Worm (Caenorhabditis elegans): ENCODE measurements around the gene C28G1.6.

The C28G1.6 gene

DNA sequence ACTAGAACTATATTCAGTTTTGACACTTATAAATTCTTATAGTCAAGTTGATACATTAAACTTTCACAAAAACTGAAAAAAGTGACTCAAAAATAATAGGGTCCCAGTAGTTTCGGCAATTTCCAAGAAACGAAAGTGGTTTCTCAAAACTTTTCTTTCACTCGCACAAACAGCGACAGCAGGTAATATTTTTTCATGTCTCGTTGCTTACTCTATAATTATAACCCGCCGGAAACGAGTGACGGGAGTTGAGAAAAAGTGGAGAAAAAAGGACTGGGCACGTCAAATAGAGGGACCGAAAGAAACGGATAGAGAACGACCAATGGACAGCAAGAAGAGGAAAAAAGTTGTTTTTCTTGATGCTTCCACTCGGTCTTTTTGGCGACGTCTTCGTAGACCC lies 31.1 kb downstream of the C28G1.6 start:
- TF ChIP-seq egl-27 (tag; optimal IDR thresholded peaks at IDR 0.05) (no peak), hmg-11 (tag; optimal IDR thresholded peaks at IDR 0.05) (peak; percentile 23), nfya-1 (tag; optimal IDR thresholded peaks at IDR 0.05; ENCODE audit: insufficient read depth) (peak; percentile 39), lin-39 (tag; optimal IDR thresholded peaks at IDR 0.05) (peak; percentile 21), nhr-43 (tag; optimal IDR thresholded peaks at IDR 0.05; ENCODE audit: poor library complexity, severe bottlenecking) (no peak), zag-1 (tag; optimal IDR thresholded peaks at IDR 0.05) (no peak)

DNA sequence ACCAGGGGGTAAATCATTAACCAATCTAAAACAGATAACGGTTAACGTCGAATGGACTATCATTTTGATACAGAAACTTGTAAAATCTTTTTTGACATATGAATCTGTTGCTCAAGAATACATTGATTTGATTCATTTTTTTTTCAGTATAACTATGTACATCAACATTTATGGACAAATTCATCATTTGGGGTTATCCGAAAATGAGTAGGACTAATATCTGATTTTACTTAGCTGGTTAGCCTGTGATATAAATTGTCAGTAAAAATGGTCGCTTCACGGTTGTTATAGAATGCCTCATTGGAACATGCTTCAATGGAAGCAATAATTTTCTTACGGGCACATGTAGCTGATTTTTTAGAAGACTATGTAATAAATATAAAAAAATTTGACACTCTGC lies 33.4 kb downstream of the C28G1.6 start:
- TF ChIP-seq fkh-10 (GFP tag; optimal IDR thresholded peaks at IDR 0.05) (no peak), nhr-77 (tag; optimal IDR thresholded peaks at IDR 0.05) (no peak), nhr-23 (tag; optimal IDR thresholded peaks at IDR 0.05) (no peak), nhr-43 (tag; optimal IDR thresholded peaks at IDR 0.05; ENCODE audit: poor library complexity, severe bottlenecking) (no peak), ama-1 (optimal IDR thresholded peaks at IDR 0.05) (no peak), unc-39 (tag; optimal IDR thresholded peaks at IDR 0.05) (no peak), egl-27 (tag; optimal IDR thresholded peaks at IDR 0.05) (no peak), tbx-2 (tag; optimal IDR thresholded peaks at IDR 0.05) (no peak), lin-15B (tag; optimal IDR thresholded peaks at IDR 0.05) (no peak), egl-5 (tag; optimal IDR thresholded peaks at IDR 0.05) (no peak), zag-1 (tag; optimal IDR thresholded peaks at IDR 0.05) (no peak), lin-39 (tag; optimal IDR thresholded peaks at IDR 0.05) (no peak), hmg-11 (tag; optimal IDR thresholded peaks at IDR 0.05) (no peak), R02D3.7 (tag; optimal IDR thresholded peaks at IDR 0.05) (no peak), nhr-11 (tag; optimal IDR thresholded peaks at IDR 0.05) (no peak), nhr-67 (tag; optimal IDR thresholded peaks at IDR 0.05) (no peak), nhr-237 (tag; optimal IDR thresholded peaks at IDR 0.05) (no peak)

DNA sequence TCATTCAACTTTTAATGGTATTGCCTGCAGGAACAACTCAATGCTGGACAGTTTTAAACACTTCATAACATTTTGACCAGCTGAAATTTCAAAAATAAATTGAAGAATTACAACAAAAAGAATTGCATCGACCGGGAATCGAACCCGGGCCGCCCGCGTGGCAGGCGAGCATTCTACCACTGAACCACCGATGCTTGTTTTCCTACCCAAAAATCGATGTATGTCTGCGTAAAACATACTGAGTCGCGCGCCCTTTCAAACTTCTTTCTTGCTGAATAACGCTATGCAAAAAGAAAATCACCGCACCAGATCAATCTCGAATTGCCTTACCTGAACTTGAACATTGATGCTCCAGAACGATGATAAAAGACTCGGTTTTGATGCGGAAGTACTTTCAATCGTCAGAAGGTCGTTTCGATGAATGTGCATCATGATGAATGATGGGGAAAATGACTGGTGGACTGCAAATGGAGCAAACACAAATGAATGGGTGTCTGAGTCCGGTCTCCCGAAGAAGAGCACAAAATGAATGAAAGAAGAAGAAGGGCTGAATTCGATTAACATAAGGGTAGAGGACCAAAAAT lies 34.3 kb downstream of the C28G1.6 start, which contains the start of gene R04E5.7:
Gene R04E5.7, minus strand, starts transcription at position 564 of the 584 bp plus-strand sequence.
- TF ChIP-seq sea-2 (GFP tag; optimal IDR thresholded peaks at IDR 0.05) (no peak), skn-1 (tag; optimal IDR thresholded peaks at IDR 0.05) (peak; percentile 2), egl-5 (tag; optimal IDR thresholded peaks at IDR 0.05) (peak; percentile 68), hmg-11 (tag; optimal IDR thresholded peaks at IDR 0.05) (peak; percentile 13), ama-1 (optimal IDR thresholded peaks at IDR 0.05) (peak; percentile 5), lin-39 (tag; optimal IDR thresholded peaks at IDR 0.05) (peak; percentile 13), fos-1 (tag; optimal IDR thresholded peaks at IDR 0.05) (no peak), elt-2 (tag; optimal IDR thresholded peaks at IDR 0.05) (peak; percentile 37), fkh-10 (GFP tag; optimal IDR thresholded peaks at IDR 0.05) (no peak), nfya-1 (tag; optimal IDR thresholded peaks at IDR 0.05; ENCODE audit: insufficient read depth) (peak; percentile 17), nhr-43 (tag; optimal IDR thresholded peaks at IDR 0.05; ENCODE audit: poor library complexity, severe bottlenecking) (peak; percentile 11), pha-4 (tag; optimal IDR thresholded peaks at IDR 0.05) (peak; percentile 15), nhr-67 (tag; optimal IDR thresholded peaks at IDR 0.05) (no peak)

DNA sequence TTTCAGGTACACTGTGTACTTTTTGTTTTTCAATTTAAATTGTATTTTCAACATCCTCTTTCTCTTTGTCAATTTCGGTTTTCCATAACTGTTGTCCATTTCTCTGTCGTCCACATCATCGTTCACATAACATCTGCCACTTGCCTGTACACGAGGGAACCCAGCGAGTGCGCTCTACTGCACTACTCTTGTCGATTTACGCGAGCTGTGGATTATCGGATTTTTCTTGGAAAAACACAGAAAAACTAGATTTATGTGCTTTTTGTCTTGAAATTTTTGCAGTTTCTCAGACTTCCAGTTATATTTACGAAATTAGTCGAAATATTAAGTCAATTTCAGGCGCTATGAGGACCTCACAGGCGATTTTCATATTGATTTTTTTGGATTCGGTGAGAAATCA lies 39.2 kb downstream of the C28G1.6 start, which contains the start of gene chup-1:
Gene chup-1, plus strand, starts transcription at position 340 of the 400 bp plus-strand sequence.
- TF ChIP-seq pqm-1 (tag; optimal IDR thresholded peaks at IDR 0.05) (no peak), eor-1 (tag; optimal IDR thresholded peaks at IDR 0.05) (no peak), nhr-76 (tag; optimal IDR thresholded peaks at IDR 0.05) (no peak), nhr-11 (tag; optimal IDR thresholded peaks at IDR 0.05) (no peak), nhr-67 (tag; optimal IDR thresholded peaks at IDR 0.05) (no peak), ceh-16 (tag; optimal IDR thresholded peaks at IDR 0.05) (no peak), nhr-23 (tag; optimal IDR thresholded peaks at IDR 0.05) (no peak), ama-1 (optimal IDR thresholded peaks at IDR 0.05) (no peak), lin-39 (tag; optimal IDR thresholded peaks at IDR 0.05) (peak; percentile 46), tbx-2 (tag; optimal IDR thresholded peaks at IDR 0.05) (no peak), ceh-82 (tag; optimal IDR thresholded peaks at IDR 0.05) (no peak), mdl-1 (tag; optimal IDR thresholded peaks at IDR 0.05) (no peak), ceh-9 (tag; optimal IDR thresholded peaks at IDR 0.05) (no peak), ZK546.5 (tag; optimal IDR thresholded peaks at IDR 0.05) (no peak), elt-2 (tag; optimal IDR thresholded peaks at IDR 0.05) (peak; percentile 22), nhr-43 (tag; optimal IDR thresholded peaks at IDR 0.05; ENCODE audit: poor library complexity, severe bottlenecking) (no peak), mml-1 (tag; optimal IDR thresholded peaks at IDR 0.05) (no peak), lin-15B (tag; optimal IDR thresholded peaks at IDR 0.05) (peak; percentile 55), nhr-77 (tag; optimal IDR thresholded peaks at IDR 0.05) (no peak), pha-4 (tag; optimal IDR thresholded peaks at IDR 0.05) (peak; percentile 60), hmg-11 (tag; optimal IDR thresholded peaks at IDR 0.05) (no peak), ztf-11 (tag; optimal IDR thresholded peaks at IDR 0.05) (no peak), fos-1 (tag; optimal IDR thresholded peaks at IDR 0.05) (no peak), zag-1 (tag; optimal IDR thresholded peaks at IDR 0.05) (no peak), ceh-28 (tag; optimal IDR thresholded peaks at IDR 0.05) (no peak), fkh-10 (GFP tag; optimal IDR thresholded peaks at IDR 0.05) (no peak), egl-27 (tag; optimal IDR thresholded peaks at IDR 0.05) (no peak), skn-1 (tag; optimal IDR thresholded peaks at IDR 0.05) (no peak), daf-12 (tag; optimal IDR thresholded peaks at IDR 0.05) (no peak), nhr-237 (tag; optimal IDR thresholded peaks at IDR 0.05) (no peak), unc-62 (GFP tag; optimal IDR thresholded peaks at IDR 0.05) (no peak), nfya-1 (tag; optimal IDR thresholded peaks at IDR 0.05; ENCODE audit: insufficient read depth) (peak; percentile 41), aly-2 (tag; optimal IDR thresholded peaks at IDR 0.05) (no peak), fkh-2 (tag; optimal IDR thresholded peaks at IDR 0.05) (no peak), unc-39 (tag; optimal IDR thresholded peaks at IDR 0.05) (no peak), sea-2 (GFP tag; optimal IDR thresholded peaks at IDR 0.05) (no peak), nhr-28 (tag; optimal IDR thresholded peaks at IDR 0.05) (no peak), egl-5 (tag; optimal IDR thresholded peaks at IDR 0.05) (peak; percentile 33), elt-1 (tag; optimal IDR thresholded peaks at IDR 0.05) (no peak), ztf-4 (tag; optimal IDR thresholded peaks at IDR 0.05) (no peak)

All from whole organism, L3 larva.